Fruit fly (Drosophila melanogaster): Measurements from ENCODE around the gene SLC5A11.

SLC5A11 gene

dm6 chr2L:8168075-8168474 is 36.9 kb downstream of the SLC5A11 start:
- TF ChIP-seq Myc (optimal IDR thresholded peaks at IDR 0.05): no peak
- TF ChIP-seq Sp1 (GFP tag; optimal IDR thresholded peaks at IDR 0.05): no peak
- no peak for TF ChIP-seq tai (GFP tag; optimal IDR thresholded peaks at IDR 0.05)

dm6 chr2L:8165800-8166576 is 38.9 kb downstream of the SLC5A11 start:
- TF ChIP-seq jim (GFP tag; optimal IDR thresholded peaks at IDR 0.05) (no peak), dmrt93B (GFP tag; optimal IDR thresholded peaks at IDR 0.05) (no peak), sage (GFP tag; optimal IDR thresholded peaks at IDR 0.05) (no peak), Hr78 (GFP tag; optimal IDR thresholded peaks at IDR 0.05) (no peak), lola (GFP tag; optimal IDR thresholded peaks at IDR 0.05) (no peak), CG9705 (GFP tag; optimal IDR thresholded peaks at IDR 0.05) (no peak), GATAd (GFP tag; optimal IDR thresholded peaks at IDR 0.05) (no peak), Hr83 (GFP tag; optimal IDR thresholded peaks at IDR 0.05; ENCODE audit: poor library complexity, severe bottlenecking) (no peak), CG32264 (GFP tag; optimal IDR thresholded peaks at IDR 0.05) (no peak), Vsx2 (GFP tag; optimal IDR thresholded peaks at IDR 0.05; ENCODE audit: partially characterized antibody) (no peak), Dfd (GFP tag; optimal IDR thresholded peaks at IDR 0.05) (no peak), tai (GFP tag; optimal IDR thresholded peaks at IDR 0.05) (no peak), foxo (GFP tag; optimal IDR thresholded peaks at IDR 0.05) (no peak), OdsH (GFP tag; optimal IDR thresholded peaks at IDR 0.05) (no peak), Jra (GFP tag; optimal IDR thresholded peaks at IDR 0.05) (no peak), rgr (GFP tag; optimal IDR thresholded peaks at IDR 0.05) (no peak), Myc (optimal IDR thresholded peaks at IDR 0.05) (no peak), Rel (GFP tag; optimal IDR thresholded peaks at IDR 0.05) (no peak), Rel (tag; optimal IDR thresholded peaks at IDR 0.05) (no peak), h (GFP tag; optimal IDR thresholded peaks at IDR 0.05) (no peak), Abd-B (GFP tag; optimal IDR thresholded peaks at IDR 0.05) (no peak)

dm6 chr2L:8164219-8164618 is 40.7 kb downstream of the SLC5A11 start:
- no peak for TF ChIP-seq Dfd (GFP tag; optimal IDR thresholded peaks at IDR 0.05)
- TF ChIP-seq br (GFP tag; optimal IDR thresholded peaks at IDR 0.05): peak; percentile 19
- TF ChIP-seq psq (GFP tag; optimal IDR thresholded peaks at IDR 0.05): peak; percentile 41
- no peak for TF ChIP-seq Vsx2 (GFP tag; optimal IDR thresholded peaks at IDR 0.05; ENCODE audit: partially characterized antibody)
- no peak for TF ChIP-seq GATAd (GFP tag; optimal IDR thresholded peaks at IDR 0.05)
- peak; percentile 73 for TF ChIP-seq rgr (GFP tag; optimal IDR thresholded peaks at IDR 0.05)
- peak; percentile 47 for TF ChIP-seq OdsH (GFP tag; optimal IDR thresholded peaks at IDR 0.05)
- peak; percentile 62 for TF ChIP-seq tai (GFP tag; optimal IDR thresholded peaks at IDR 0.05)
- TF ChIP-seq CG32264 (GFP tag; optimal IDR thresholded peaks at IDR 0.05): no peak
- no peak for TF ChIP-seq fru (GFP tag; optimal IDR thresholded peaks at IDR 0.05)
- TF ChIP-seq Jra (GFP tag; optimal IDR thresholded peaks at IDR 0.05): peak; percentile 61
- TF ChIP-seq sage (GFP tag; optimal IDR thresholded peaks at IDR 0.05): peak; percentile 3
- TF ChIP-seq HLH106 (tag; optimal IDR thresholded peaks at IDR 0.05): peak; percentile 5
- TF ChIP-seq dsf (GFP tag; optimal IDR thresholded peaks at IDR 0.05; ENCODE audit: borderline replicate concordance): peak; percentile 35
- TF ChIP-seq brk (GFP tag; optimal IDR thresholded peaks at IDR 0.05): peak; percentile 63
- no peak for TF ChIP-seq Rel (GFP tag; optimal IDR thresholded peaks at IDR 0.05)
- no peak for TF ChIP-seq Rel (tag; optimal IDR thresholded peaks at IDR 0.05)
- TF ChIP-seq Hnf4 (GFP tag; optimal IDR thresholded peaks at IDR 0.05): peak; percentile 67
- TF ChIP-seq jim (GFP tag; optimal IDR thresholded peaks at IDR 0.05): no peak
- TF ChIP-seq lola (GFP tag; optimal IDR thresholded peaks at IDR 0.05): no peak
- no peak for TF ChIP-seq CrebA (GFP tag; optimal IDR thresholded peaks at IDR 0.05; ENCODE audit: borderline replicate concordance)
- TF ChIP-seq woc (GFP tag; optimal IDR thresholded peaks at IDR 0.05): no peak
- peak in 1 of 2 experiments; percentile 45 for TF ChIP-seq foxo (GFP tag; optimal IDR thresholded peaks at IDR 0.05)
- peak; percentile 62 for TF ChIP-seq h (GFP tag; optimal IDR thresholded peaks at IDR 0.05)
- peak; percentile 52 for TF ChIP-seq Sp1 (GFP tag; optimal IDR thresholded peaks at IDR 0.05)
- no peak for TF ChIP-seq Hr78 (GFP tag; optimal IDR thresholded peaks at IDR 0.05)
- TF ChIP-seq Dif (GFP tag; optimal IDR thresholded peaks at IDR 0.05; ENCODE audit: partially characterized antibody): no peak
- peak; percentile 38 for TF ChIP-seq dmrt93B (GFP tag; optimal IDR thresholded peaks at IDR 0.05)
- TF ChIP-seq N (GFP tag; optimal IDR thresholded peaks at IDR 0.05): no peak
- peak; percentile 41 for TF ChIP-seq sv (GFP tag; optimal IDR thresholded peaks at IDR 0.05)
- TF ChIP-seq Hr83 (GFP tag; optimal IDR thresholded peaks at IDR 0.05; ENCODE audit: poor library complexity, severe bottlenecking): peak; percentile 96
- no peak for TF ChIP-seq Abd-B (GFP tag; optimal IDR thresholded peaks at IDR 0.05)
- TF ChIP-seq usp (GFP tag; optimal IDR thresholded peaks at IDR 0.05): no peak

Data from whole organism, wandering third instar larva.